Fruit fly (Drosophila melanogaster) whole organism, prepupa: Measurements from ENCODE around the gene Vti1b.

Source experiments
- CG11294 ChIP-seq: fragments of 200-800 bp; sonication (Bioruptor generic); IDR thresholded peaks from 2 replicates; pipeline ENCODE4 v1.3.6; 2022; ENCODE audit warnings: missing biosample characterization, missing genetic modification characterization
- CG16779 ChIP-seq: fragments of 200-800 bp; sonication (Bioruptor generic); optimal IDR thresholded peaks from 3 replicates; lab custom pipeline; 2017; ENCODE audit warnings: missing biosample characterization, mild to moderate bottlenecking, missing genetic modification characterization
- CG31627 ChIP-seq: fragments of 200-800 bp; sonication (Bioruptor generic); optimal IDR thresholded peaks from 3 replicates; lab custom pipeline; 2016; ENCODE audit warnings: missing biosample characterization, missing genetic modification characterization
- CG6163 ChIP-seq: fragments of 200-800 bp; sonication (Bioruptor generic); IDR thresholded peaks from 3 replicates; pipeline ENCODE4 v1.3.6; 2022; ENCODE audit warnings: missing biosample characterization, missing genetic modification characterization
- Eip78C ChIP-seq: fragments of 200-800 bp; sonication (Bioruptor generic); peaks from one replicate; lab custom pipeline; 2016; ENCODE audit warnings: missing biosample characterization, missing genetic modification characterization
- Hr38 ChIP-seq: sonication (Bioruptor generic); optimal IDR thresholded peaks from 2 replicates; lab custom pipeline; 2016; ENCODE audit warnings: missing biosample characterization, missing genetic modification characterization
- Hr39 ChIP-seq: fragments of 200-800 bp; sonication (Bioruptor generic); optimal IDR thresholded peaks from 2 replicates; lab custom pipeline; 2016; ENCODE audit warnings: missing biosample characterization, missing genetic modification characterization
- Sox15 ChIP-seq: fragments of 200-800 bp; sonication (Bioruptor generic); optimal IDR thresholded peaks from 3 replicates; lab custom pipeline; 2016; ENCODE audit warnings: missing biosample characterization, missing genetic modification characterization
- fkh ChIP-seq: fragments of 200-800 bp; sonication (Bioruptor generic); optimal IDR thresholded peaks from 3 replicates; lab custom pipeline; 2017; ENCODE audit warnings: missing biosample characterization, mild to moderate bottlenecking, missing genetic modification characterization, moderate library complexity
- ss ChIP-seq, 2 experiments: fragments of 200-800 bp; sonication (Bioruptor generic); optimal IDR thresholded peaks; 2 replicates in 1 of 2; 3 replicates in 1 of 2; lab custom pipeline; 2017 to 2018; ENCODE audit warnings: mild to moderate bottlenecking in 2 of 2, missing biosample characterization in 2 of 2, missing genetic modification characterization in 2 of 2, moderate library complexity in 1 of 2
- topi ChIP-seq: fragments of 200-800 bp; sonication (Bioruptor generic); optimal IDR thresholded peaks from 3 replicates; lab custom pipeline; 2016; ENCODE audit warnings: missing biosample characterization, missing genetic modification characterization

- TF ChIP-seq CG16779 = peak; percentile 93
- TF ChIP-seq ss (GFP tag; optimal IDR thresholded peaks at IDR 0.05; lab: Kevin White, UChicago) = peak; percentile 92 to 95
- peak; percentile 71 for TF ChIP-seq fkh (GFP tag; lab: Kevin White, UChicago)
- TF ChIP-seq CG6163 (GFP tag; lab: Robert Waterston, UW) = peak; percentile 98
- TF ChIP-seq Hr38 (GFP tag; lab: Kevin White, UChicago) = peak; percentile 95
- peak; percentile 98 for TF ChIP-seq topi (GFP tag; lab: Kevin White, UChicago)
- peak; percentile 100 for TF ChIP-seq Eip78C (GFP tag; lab: Kevin White, UChicago)
- peak; percentile 97 for TF ChIP-seq Sox15 (GFP tag; lab: Kevin White, UChicago)
- peak; percentile 99 for TF ChIP-seq CG31627 (GFP tag; lab: Kevin White, UChicago)
- peak; percentile 97 for TF ChIP-seq CG11294 (GFP tag; lab: Robert Waterston, UW)
- TF ChIP-seq Hr39 (GFP tag; lab: Kevin White, UChicago) = peak; percentile 98
Measured at dm6 chr3R:18396801-18397604, at the start of gene Vti1b.
